Worm (Caenorhabditis elegans) whole organism, midembryonic: ENCODE measurements around the gene tbc-9.
A peak's percentile ranks its signal among the peaks of the same experiment; 100 is the strongest.

Experiments used
- T22C8.4 ChIP-seq: fragments of 200-800 bp; sonication (Bioruptor generic); IDR thresholded peaks from 2 replicates; pipeline ENCODE4 v1.3.6; 2022; ENCODE audit warnings: missing genetic modification characterization, missing compliant biosample characterization
- cog-1 ChIP-seq: sonication (generic microtip); optimal IDR thresholded peaks from 2 replicates; lab custom pipeline; 2016; ENCODE audit warnings: missing genetic modification characterization, missing compliant biosample characterization
- flt-1 ChIP-seq: fragments of 200-800 bp; sonication (Bioruptor generic); IDR thresholded peaks from 2 replicates; pipeline ENCODE4 v1.3.6; 2022; ENCODE audit warnings: missing genetic modification characterization, missing compliant biosample characterization
- klf-2 ChIP-seq: fragments of 200-800 bp; sonication (Bioruptor generic); conservative IDR thresholded peaks from 2 replicates; pipeline ENCODE4 v1.3.6; 2022; ENCODE audit warnings: missing genetic modification reagents, missing genetic modification characterization, missing compliant biosample characterization
- med-1 ChIP-seq: sonication (generic microtip); optimal IDR thresholded peaks from 2 replicates; lab custom pipeline; 2017; ENCODE audit warnings: missing genetic modification characterization, mild to moderate bottlenecking, missing compliant biosample characterization, antibody characterized with exemption, missing genetic modification reagents; ENCODE audit not compliant: insufficient read depth
- ref-1 ChIP-seq: fragments of 200-800 bp; sonication (Bioruptor generic); conservative IDR thresholded peaks from 2 replicates; pipeline ENCODE4 v1.3.6; 2022; ENCODE audit warnings: missing genetic modification reagents, missing genetic modification characterization, missing compliant biosample characterization
- tab-1 ChIP-seq: fragments of 200-800 bp; sonication (Bioruptor generic); IDR thresholded peaks from 2 replicates; pipeline ENCODE4 v1.3.6; 2022; ENCODE audit warnings: missing genetic modification characterization, missing compliant biosample characterization
- ztf-23 ChIP-seq: fragments of 200-800 bp; sonication (Bioruptor generic); IDR thresholded peaks from 2 replicates; pipeline ENCODE4 v1.3.6; 2022; ENCODE audit warnings: missing genetic modification reagents, missing genetic modification characterization, missing compliant biosample characterization
- ztf-29 ChIP-seq: fragments of 200-800 bp; sonication (Bioruptor generic); IDR thresholded peaks from 2 replicates; pipeline ENCODE4 v1.3.6; 2022; ENCODE audit warnings: missing genetic modification reagents, missing genetic modification characterization, missing compliant biosample characterization

Gene tbc-9

ce11 chrIV:13502806-13503363 is at the start of gene tbc-9:
Gene tbc-9 (minus strand): TSS chrIV:13502856.
- TF ChIP-seq T22C8.4 (no peak; the same call in 1 of the 2 replicates), ztf-29 (no peak), med-1 (GFP tag; lab: Kevin White, UChicago) (no peak), ref-1 (GFP tag; lab: Robert Waterston, UW) (no peak), cog-1 (tag; lab: Kevin White, UChicago) (no peak), ztf-23 (GFP tag; lab: Robert Waterston, UW) (no peak)

ce11 chrIV:13549350-13549749 is 46.7 kb upstream of the tbc-9 start:
- TF ChIP-seq tab-1 (GFP tag; lab: Robert Waterston, UW) (no peak), klf-2 (GFP tag; lab: Robert Waterston, UW) (no peak), T22C8.4 (no peak), ref-1 (GFP tag; lab: Robert Waterston, UW) (no peak), med-1 (GFP tag; lab: Kevin White, UChicago) (no peak), cog-1 (tag; lab: Kevin White, UChicago) (no peak), flt-1 (GFP tag; lab: Robert Waterston, UW) (no peak), ztf-23 (GFP tag; lab: Robert Waterston, UW) (no peak), ztf-29 (no peak)

DNA sequence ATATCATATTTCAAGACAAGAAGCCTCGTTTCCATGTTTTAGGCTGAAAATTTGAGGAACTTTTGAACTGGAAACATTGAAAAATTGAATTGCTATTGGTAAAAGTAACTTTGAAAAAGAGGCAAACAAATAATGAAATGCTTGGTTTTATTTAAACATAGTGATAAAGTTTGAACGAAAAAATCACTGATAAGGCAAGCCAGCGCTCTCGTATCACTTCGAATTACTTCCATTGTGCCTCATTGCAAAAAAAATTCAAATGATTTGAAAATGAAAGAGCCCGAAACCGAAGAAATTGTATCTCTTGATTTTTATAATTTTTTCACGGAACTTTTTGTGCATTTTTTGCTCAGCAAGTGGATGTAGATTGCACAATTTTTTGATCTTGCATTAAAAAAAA is 45.5 kb upstream of the tbc-9 start, which contains the start of gene F52G2.3:
Gene F52G2.3, minus strand, starts transcription at position 43 of the 400 bp plus-strand sequence.
- no peak for TF ChIP-seq flt-1 (GFP tag; lab: Robert Waterston, UW)
- TF ChIP-seq ztf-29, result no peak
- TF ChIP-seq cog-1 (tag; lab: Kevin White, UChicago), result no peak
- no peak for TF ChIP-seq tab-1 (GFP tag; lab: Robert Waterston, UW)
- TF ChIP-seq med-1 (GFP tag; lab: Kevin White, UChicago), result no peak
- no peak for TF ChIP-seq ref-1 (GFP tag; lab: Robert Waterston, UW)
- no peak for TF ChIP-seq ztf-23 (GFP tag; lab: Robert Waterston, UW)
- no peak for TF ChIP-seq klf-2 (GFP tag; lab: Robert Waterston, UW)
- no peak for TF ChIP-seq T22C8.4

- TF ChIP-seq klf-2 (GFP tag; lab: Robert Waterston, UW) (no peak), med-1 (GFP tag; lab: Kevin White, UChicago) (no peak), flt-1 (GFP tag; lab: Robert Waterston, UW) (no peak), ref-1 (GFP tag; lab: Robert Waterston, UW) (no peak), ztf-29 (no peak), tab-1 (GFP tag; lab: Robert Waterston, UW) (no peak), ztf-23 (GFP tag; lab: Robert Waterston, UW) (no peak), cog-1 (tag; lab: Kevin White, UChicago) (no peak), T22C8.4 (no peak)
Measured at ce11 chrIV:13540165-13540564, 37.5 kb upstream of the tbc-9 start, which contains the start of gene rsd-2. Gene rsd-2 (minus strand): TSS chrIV:13540265.

ce11 chrIV:13538901-13539300 is 36.2 kb upstream of the tbc-9 start:
- TF ChIP-seq cog-1 (tag; lab: Kevin White, UChicago) (no peak), flt-1 (GFP tag; lab: Robert Waterston, UW) (no peak), med-1 (GFP tag; lab: Kevin White, UChicago) (no peak), ztf-23 (GFP tag; lab: Robert Waterston, UW) (no peak), tab-1 (GFP tag; lab: Robert Waterston, UW) (no peak), klf-2 (GFP tag; lab: Robert Waterston, UW) (no peak), ztf-29 (no peak), ref-1 (GFP tag; lab: Robert Waterston, UW) (no peak), T22C8.4 (no peak)

ce11 chrIV:13525223-13525622 is 22.6 kb upstream of the tbc-9 start:
- no peak for TF ChIP-seq flt-1 (GFP tag; lab: Robert Waterston, UW)
- no peak for TF ChIP-seq ref-1 (GFP tag; lab: Robert Waterston, UW)
- no peak for TF ChIP-seq T22C8.4
- no peak for TF ChIP-seq ztf-29
- TF ChIP-seq med-1 (GFP tag; lab: Kevin White, UChicago), result no peak
- no peak for TF ChIP-seq tab-1 (GFP tag; lab: Robert Waterston, UW)
- TF ChIP-seq ztf-23 (GFP tag; lab: Robert Waterston, UW), result no peak
- no peak for TF ChIP-seq klf-2 (GFP tag; lab: Robert Waterston, UW)
- TF ChIP-seq cog-1 (tag; lab: Kevin White, UChicago), result no peak

ce11 chrIV:13521785-13522184 is 19.1 kb upstream of the tbc-9 start, which contains the start of gene dcap-2:
Gene dcap-2 (minus strand): TSS chrIV:13521870.
- no peak for TF ChIP-seq ztf-29
- TF ChIP-seq T22C8.4, result peak; percentile 50

DNA sequence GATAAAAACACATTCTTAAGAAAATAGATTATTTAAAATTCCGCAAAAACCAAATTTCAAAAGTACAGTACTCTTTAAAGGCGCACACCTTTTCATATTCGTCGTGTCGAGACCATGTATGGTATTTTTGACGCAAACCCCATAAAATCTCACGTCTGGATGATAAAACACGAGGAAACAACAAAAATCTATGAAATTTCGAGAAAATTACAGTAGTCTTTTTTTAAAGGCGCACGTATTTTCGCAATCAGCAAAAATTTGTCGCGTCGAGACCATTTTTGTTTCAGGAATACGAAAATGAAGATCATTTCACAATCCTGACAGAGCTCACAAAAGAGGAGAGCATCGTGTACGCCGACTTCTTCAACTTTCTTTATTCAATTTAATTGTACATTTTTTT is 10.4 kb upstream of the tbc-9 start:
- TF ChIP-seq T22C8.4, result no peak
- no peak for TF ChIP-seq klf-2 (GFP tag; lab: Robert Waterston, UW)
- TF ChIP-seq ztf-23 (GFP tag; lab: Robert Waterston, UW), result no peak
- TF ChIP-seq ref-1 (GFP tag; lab: Robert Waterston, UW), result no peak
- no peak for TF ChIP-seq ztf-29
- TF ChIP-seq cog-1 (tag; lab: Kevin White, UChicago), result no peak
- TF ChIP-seq flt-1 (GFP tag; lab: Robert Waterston, UW), result no peak
- no peak for TF ChIP-seq med-1 (GFP tag; lab: Kevin White, UChicago)

DNA sequence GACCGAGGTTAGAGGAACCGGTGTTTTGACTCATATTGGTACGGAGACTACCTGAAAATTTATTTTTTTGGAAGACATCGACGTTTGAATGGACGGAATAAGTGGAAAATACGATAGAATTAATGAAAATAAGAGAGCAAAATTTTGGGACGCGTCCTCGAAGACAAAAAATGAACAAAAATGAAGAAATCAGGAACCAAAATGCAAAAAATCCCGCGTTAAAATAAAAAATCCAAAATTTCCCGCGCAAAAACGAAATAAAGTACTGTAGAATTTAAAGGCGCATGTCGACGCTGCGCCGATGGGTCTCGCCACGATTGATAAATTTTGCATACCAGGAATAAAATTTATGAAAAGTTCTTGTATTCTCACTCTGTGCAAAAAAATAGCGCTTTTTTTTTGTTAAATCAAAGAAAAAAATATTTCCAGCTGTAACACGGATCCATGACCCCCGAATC is 9.5 kb upstream of the tbc-9 start, which contains the start of gene puf-3:
Gene puf-3, minus strand, starts transcription at position 51 of the 458 bp plus-strand sequence.
- no peak for TF ChIP-seq klf-2 (GFP tag; lab: Robert Waterston, UW)
- no peak for TF ChIP-seq med-1 (GFP tag; lab: Kevin White, UChicago)
- TF ChIP-seq cog-1 (tag; lab: Kevin White, UChicago), result no peak
- TF ChIP-seq ref-1 (GFP tag; lab: Robert Waterston, UW), result no peak
- TF ChIP-seq T22C8.4, result no peak
- no peak for TF ChIP-seq ztf-23 (GFP tag; lab: Robert Waterston, UW)
- no peak for TF ChIP-seq tab-1 (GFP tag; lab: Robert Waterston, UW)
- no peak for TF ChIP-seq flt-1 (GFP tag; lab: Robert Waterston, UW)
- no peak for TF ChIP-seq ztf-29
